Fruit fly (Drosophila melanogaster) whole organism, pupa: Measurements from ENCODE around the gene lush.

Experiments
- CG10348 ChIP-seq: fragments of 200-800 bp; sonication (Bioruptor generic); IDR thresholded peaks from 2 replicates; pipeline ENCODE4 v1.3.6; 2022; ENCODE audit warnings: missing biosample characterization, missing genetic modification characterization
- CG12605 ChIP-seq: fragments of 200-800 bp; sonication (Bioruptor generic); IDR thresholded peaks from 2 replicates; pipeline ENCODE4 v1.3.6; 2022; ENCODE audit warnings: missing biosample characterization, missing genetic modification characterization
- CG15710 ChIP-seq: fragments of 200-800 bp; sonication (Bioruptor generic); optimal IDR thresholded peaks from 2 replicates; lab custom pipeline; 2018; ENCODE audit warnings: missing biosample characterization, mild to moderate bottlenecking, missing genetic modification characterization, moderate library complexity
- CG4496 ChIP-seq: fragments of 200-800 bp; sonication (Bioruptor generic); IDR thresholded peaks from 3 replicates; pipeline ENCODE4 v1.3.6; 2022; ENCODE audit warnings: missing biosample characterization, missing genetic modification characterization
- CG8159 ChIP-seq: fragments of 200-800 bp; sonication (Bioruptor generic); optimal IDR thresholded peaks from 3 replicates; lab custom pipeline; 2018; ENCODE audit warnings: missing biosample characterization, mild to moderate bottlenecking, missing genetic modification characterization, moderate library complexity
- D1 ChIP-seq: fragments of 200-800 bp; sonication (Bioruptor generic); optimal IDR thresholded peaks from 2 replicates; lab custom pipeline; 2018; ENCODE audit warnings: missing biosample characterization, mild to moderate bottlenecking, missing genetic modification characterization, moderate library complexity
- Ets98B ChIP-seq: fragments of 200-800 bp; sonication (Bioruptor generic); IDR thresholded peaks from 2 replicates; pipeline ENCODE4 v1.3.6; 2022; ENCODE audit warnings: missing biosample characterization, missing genetic modification characterization
- Pif1A ChIP-seq: fragments of 200-800 bp; sonication (Bioruptor generic); optimal IDR thresholded peaks from 3 replicates; lab custom pipeline; 2016; ENCODE audit warnings: missing biosample characterization, missing genetic modification characterization
- Pif1B ChIP-seq: fragments of 200-800 bp; sonication (Bioruptor generic); optimal IDR thresholded peaks from 3 replicates; lab custom pipeline; 2016; ENCODE audit warnings: missing biosample characterization, missing genetic modification characterization
- Snoo ChIP-seq: fragments of 200-800 bp; sonication (Bioruptor generic); optimal IDR thresholded peaks from 3 replicates; lab custom pipeline; 2017; ENCODE audit warnings: missing biosample characterization, mild to moderate bottlenecking, missing genetic modification characterization, inconsistent platforms

DNA sequence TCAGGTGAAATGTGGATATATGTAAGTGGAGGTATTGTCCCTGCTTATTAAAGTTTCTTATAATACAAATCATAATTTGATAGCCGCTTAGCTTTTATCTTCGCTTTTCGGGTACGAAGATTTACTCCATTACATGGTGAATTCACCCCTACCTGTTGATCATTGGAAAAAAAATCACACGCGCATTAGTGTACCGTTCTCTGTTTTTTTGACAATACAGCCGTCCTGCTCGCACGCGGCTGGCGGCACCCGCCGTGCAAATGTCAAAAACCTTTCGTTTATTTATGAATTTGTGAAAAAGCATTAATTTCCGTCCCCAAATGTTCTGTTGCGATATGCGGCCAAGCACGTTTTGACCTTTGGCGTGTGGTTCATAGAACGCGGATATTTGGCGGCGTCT lies 26.0 kb upstream of the lush start:
- no peak for TF ChIP-seq Pif1A (GFP tag; lab: Kevin White, UChicago)
- TF ChIP-seq CG4496 (GFP tag; lab: Robert Waterston, UW) = no peak
- TF ChIP-seq CG12605 (GFP tag; lab: Robert Waterston, UW) = no peak
- TF ChIP-seq D1 (tag; lab: Kevin White, UChicago) = no peak
- TF ChIP-seq CG15710 (tag; lab: Kevin White, UChicago) = no peak
- TF ChIP-seq Pif1B = no peak
- TF ChIP-seq CG10348 (GFP tag; lab: Robert Waterston, UW) = no peak
- no peak for TF ChIP-seq CG8159 (tag; lab: Kevin White, UChicago)
- no peak for TF ChIP-seq Snoo (tag; lab: Kevin White, UChicago)
- TF ChIP-seq Ets98B (GFP tag; lab: Robert Waterston, UW) = no peak
